Worm (Caenorhabditis elegans) whole organism, late embryonic: ENCODE data around the gene T11F9.22.

Source experiments
- C08G9.2 ChIP-seq: sonication (generic microtip); optimal IDR thresholded peaks from 2 replicates; lab custom pipeline; 2016; ENCODE audit warnings: mild to moderate bottlenecking, missing genetic modification characterization, moderate library complexity, missing compliant biosample characterization
- F13H6.1 ChIP-seq: sonication (generic microtip); optimal IDR thresholded peaks from 2 replicates; lab custom pipeline; 2016; ENCODE audit warnings: missing genetic modification characterization, missing compliant biosample characterization
- K02D7.2 ChIP-seq: sonication (generic microtip); optimal IDR thresholded peaks from 2 replicates; lab custom pipeline; 2017; ENCODE audit warnings: mild to moderate bottlenecking, missing genetic modification characterization, missing compliant biosample characterization
- K09A11.1 ChIP-seq: sonication (generic microtip); optimal IDR thresholded peaks from 2 replicates; lab custom pipeline; 2017; ENCODE audit warnings: antibody characterized with exemption, mild to moderate bottlenecking, missing genetic modification characterization, missing compliant biosample characterization; ENCODE audit not compliant: insufficient read depth
- T23F11.4 ChIP-seq: fragments of 200-800 bp; sonication (Bioruptor generic); optimal IDR thresholded peaks from 2 replicates; lab custom pipeline; 2018; ENCODE audit warnings: mild to moderate bottlenecking, missing genetic modification characterization, missing compliant biosample characterization
- Y22D7AL.16 ChIP-seq: sonication (generic microtip); optimal IDR thresholded peaks from 2 replicates; lab custom pipeline; 2016; ENCODE audit warnings: missing genetic modification characterization, missing compliant biosample characterization
- ahr-1 ChIP-seq: sonication (generic microtip); optimal IDR thresholded peaks from 2 replicates; lab custom pipeline; 2016; ENCODE audit warnings: missing genetic modification characterization, missing compliant biosample characterization
- ceh-22 ChIP-seq: sonication (generic microtip); optimal IDR thresholded peaks from 2 replicates; lab custom pipeline; 2017; ENCODE audit warnings: missing biosample characterization, missing genetic modification characterization
- ceh-31 ChIP-seq: sonication (generic microtip); optimal IDR thresholded peaks from 2 replicates; lab custom pipeline; 2016; ENCODE audit warnings: missing genetic modification characterization, missing compliant biosample characterization
- ceh-45 ChIP-seq: fragments of 200-800 bp; sonication (Bioruptor generic); IDR thresholded peaks from 2 replicates; pipeline ENCODE4 v1.3.6; 2022; ENCODE audit warnings: missing genetic modification reagents, missing genetic modification characterization, missing compliant biosample characterization
- che-1 ChIP-seq: sonication (generic microtip); optimal IDR thresholded peaks from 2 replicates; lab custom pipeline; 2016; ENCODE audit warnings: mild to moderate bottlenecking, missing genetic modification characterization, missing compliant biosample characterization
- dmd-4 ChIP-seq: sonication (generic microtip); optimal IDR thresholded peaks from 2 replicates; lab custom pipeline; 2016; ENCODE audit warnings: borderline replicate concordance, missing genetic modification characterization, missing compliant biosample characterization
- elt-2 ChIP-seq: sonication (generic microtip); optimal IDR thresholded peaks from 2 replicates; lab custom pipeline; 2016; ENCODE audit warnings: missing genetic modification reagents, missing genetic modification characterization, missing compliant biosample characterization
- elt-4 ChIP-seq: sonication (generic microtip); optimal IDR thresholded peaks from 2 replicates; lab custom pipeline; 2016; ENCODE audit warnings: missing genetic modification characterization, missing compliant biosample characterization
- ets-4 ChIP-seq: sonication (generic microtip); optimal IDR thresholded peaks from 2 replicates; lab custom pipeline; 2016; ENCODE audit warnings: missing genetic modification characterization, missing compliant biosample characterization
- eyg-1 ChIP-seq: sonication (generic microtip); optimal IDR thresholded peaks from 2 replicates; lab custom pipeline; 2016; ENCODE audit warnings: missing genotype, missing genetic modification characterization, missing compliant biosample characterization
- fkh-10 ChIP-seq: fragments of 150-350 bp; optimal IDR thresholded peaks from 2 replicates; lab custom pipeline; 2014; ENCODE audit warnings: missing biosample characterization, missing genetic modification reagents, missing genetic modification characterization
- hlh-13 ChIP-seq: fragments of 200-800 bp; sonication (Bioruptor generic); optimal IDR thresholded peaks from 2 replicates; lab custom pipeline; 2018; ENCODE audit warnings: mild to moderate bottlenecking, missing genetic modification characterization, missing compliant biosample characterization
- hlh-15 ChIP-seq: sonication (generic microtip); optimal IDR thresholded peaks from 2 replicates; lab custom pipeline; 2016; ENCODE audit warnings: missing genetic modification characterization, missing compliant biosample characterization
- hlh-30 ChIP-seq: sonication (generic microtip); optimal IDR thresholded peaks from 2 replicates; lab custom pipeline; 2017; ENCODE audit warnings: antibody characterized with exemption, missing genetic modification characterization, missing compliant biosample characterization; ENCODE audit not compliant: insufficient read depth
- lim-6 ChIP-seq: sonication (generic microtip); optimal IDR thresholded peaks from 2 replicates; lab custom pipeline; 2016; ENCODE audit warnings: missing genetic modification characterization, missing compliant biosample characterization
- lin-11 ChIP-seq: fragments of 200-800 bp; sonication (Bioruptor generic); optimal IDR thresholded peaks from 2 replicates; lab custom pipeline; 2018; ENCODE audit warnings: mild to moderate bottlenecking, missing genetic modification characterization, missing compliant biosample characterization
- mec-3 ChIP-seq: sonication (generic microtip); optimal IDR thresholded peaks from 2 replicates; lab custom pipeline; 2016; ENCODE audit warnings: borderline replicate concordance, missing genetic modification characterization, missing compliant biosample characterization
- nfya-1 ChIP-seq: sonication (generic microtip); optimal IDR thresholded peaks from 2 replicates; lab custom pipeline; 2017; ENCODE audit warnings: missing genetic modification characterization, mild to moderate bottlenecking, missing compliant biosample characterization, antibody characterized with exemption, moderate library complexity
- nhr-11 ChIP-seq: fragments of 150-350 bp; optimal IDR thresholded peaks from 2 replicates; lab custom pipeline; 2014; ENCODE audit warnings: missing biosample characterization, missing genetic modification characterization
- nhr-232 ChIP-seq: sonication (generic microtip); optimal IDR thresholded peaks from 2 replicates; lab custom pipeline; 2016; ENCODE audit warnings: missing genetic modification characterization, missing compliant biosample characterization
- npax-4 ChIP-seq: sonication (generic microtip); optimal IDR thresholded peaks from 2 replicates; lab custom pipeline; 2016; ENCODE audit warnings: missing genetic modification characterization, missing compliant biosample characterization
- pag-3 ChIP-seq: sonication (generic microtip); optimal IDR thresholded peaks from 2 replicates; lab custom pipeline; 2016; ENCODE audit warnings: missing compliant biosample characterization, missing genetic modification characterization, borderline replicate concordance
- pat-9 ChIP-seq: fragments of 200-800 bp; sonication (Bioruptor generic); optimal IDR thresholded peaks from 2 replicates; lab custom pipeline; 2018; ENCODE audit warnings: mild to moderate bottlenecking, missing genetic modification characterization, moderate library complexity, missing compliant biosample characterization
- pax-1 ChIP-seq: fragments of 150-350 bp; optimal IDR thresholded peaks from 2 replicates; lab custom pipeline; 2014; ENCODE audit warnings: missing biosample characterization, missing genetic modification characterization
- pros-1 ChIP-seq: fragments of 150-350 bp; optimal IDR thresholded peaks from 2 replicates; lab custom pipeline; 2014; ENCODE audit warnings: missing biosample characterization, missing genetic modification reagents, missing genetic modification characterization
- rnt-1 ChIP-seq: sonication (generic microtip); optimal IDR thresholded peaks from 2 replicates; lab custom pipeline; 2016; ENCODE audit warnings: missing genetic modification characterization, missing compliant biosample characterization
- sox-2 ChIP-seq: fragments of 200-800 bp; sonication (Bioruptor generic); IDR thresholded peaks from 2 replicates; pipeline ENCODE4 v1.3.6; 2022; ENCODE audit warnings: missing genetic modification reagents, missing genetic modification characterization, missing compliant biosample characterization
- sox-4 ChIP-seq: sonication (generic microtip); optimal IDR thresholded peaks from 2 replicates; lab custom pipeline; 2017; ENCODE audit warnings: mild to moderate bottlenecking, missing genetic modification characterization, inconsistent platforms, missing compliant biosample characterization
- syd-9 ChIP-seq: sonication (generic microtip); optimal IDR thresholded peaks from 2 replicates; lab custom pipeline; 2016; ENCODE audit warnings: mild to moderate bottlenecking, missing genetic modification characterization, moderate library complexity, missing compliant biosample characterization
- tbx-2 ChIP-seq: sonication (generic microtip); optimal IDR thresholded peaks from 2 replicates; lab custom pipeline; 2016; ENCODE audit warnings: missing genetic modification characterization, missing compliant biosample characterization
- tbx-7 ChIP-seq: sonication (generic microtip); optimal IDR thresholded peaks from 2 replicates; lab custom pipeline; 2016; ENCODE audit warnings: missing genotype, missing genetic modification characterization, missing compliant biosample characterization
- unc-42 ChIP-seq: sonication (generic microtip); optimal IDR thresholded peaks from 2 replicates; lab custom pipeline; 2016; ENCODE audit warnings: missing genotype, missing genetic modification characterization, missing compliant biosample characterization
- unc-55 ChIP-seq: sonication (generic microtip); optimal IDR thresholded peaks from 2 replicates; lab custom pipeline; 2017; ENCODE audit warnings: missing biosample characterization, missing genetic modification reagents, missing genetic modification characterization
- unc-86 ChIP-seq: sonication (generic microtip); optimal IDR thresholded peaks from 2 replicates; lab custom pipeline; 2016; ENCODE audit warnings: missing genetic modification characterization, missing compliant biosample characterization
- zip-5 ChIP-seq: sonication (generic microtip); optimal IDR thresholded peaks from 2 replicates; lab custom pipeline; 2016; ENCODE audit warnings: missing genetic modification characterization, missing compliant biosample characterization
- ztf-16 ChIP-seq: sonication (generic microtip); optimal IDR thresholded peaks from 2 replicates; lab custom pipeline; 2017; ENCODE audit warnings: missing genetic modification characterization, missing compliant biosample characterization

T11F9.22 gene

ce11 chrV:11488288-11488687, 8.8 kb downstream of the T11F9.22 start:
- TF ChIP-seq T23F11.4 (no peak), pat-9 (tag; lab: Kevin White, UChicago) (no peak)
- TF ChIP-seq, all 69 proteins: peak for 0

- no peak for TF ChIP-seq lin-11 (tag; lab: Kevin White, UChicago)
- no peak for TF ChIP-seq ceh-45 (GFP tag; lab: Robert Waterston, UW)
- no peak for TF ChIP-seq elt-4
- TF ChIP-seq ceh-31 (tag; lab: Kevin White, UChicago) = no peak
- no peak for TF ChIP-seq mec-3 (tag; lab: Kevin White, UChicago)
- TF ChIP-seq elt-2 (tag; lab: Kevin White, UChicago) = no peak
- TF ChIP-seq zip-5 (tag; lab: Kevin White, UChicago) = no peak
- no peak for TF ChIP-seq syd-9 (tag; lab: Kevin White, UChicago)
- TF ChIP-seq K09A11.1 (tag; lab: Kevin White, UChicago) = no peak
- no peak for TF ChIP-seq nhr-11 (tag; lab: Kevin White, UChicago)
- no peak for TF ChIP-seq nhr-232 (tag; lab: Kevin White, UChicago)
- TF ChIP-seq lim-6 = no peak
Measured at ce11 chrV:11490382-11490781, 10.9 kb downstream of the T11F9.22 start, which contains the start of gene dhs-19. Gene dhs-19 (minus strand): TSS chrV:11490482.

- TF ChIP-seq hlh-13 (GFP tag; lab: Kevin White, UChicago) = no peak
- no peak for TF ChIP-seq elt-2 (tag; lab: Kevin White, UChicago)
- TF ChIP-seq pros-1 = no peak
- TF ChIP-seq eyg-1 (tag; lab: Kevin White, UChicago) = no peak
- TF ChIP-seq dmd-4 = no peak
- no peak for TF ChIP-seq sox-2
- TF ChIP-seq Y22D7AL.16 (tag; lab: Kevin White, UChicago) = no peak
- no peak for TF ChIP-seq npax-4 (tag; lab: Kevin White, UChicago)
- no peak for TF ChIP-seq zip-5 (tag; lab: Kevin White, UChicago)
- no peak for TF ChIP-seq K02D7.2 (tag; lab: Kevin White, UChicago)
- no peak for TF ChIP-seq ztf-16 (tag; lab: Kevin White, UChicago)
- no peak for TF ChIP-seq ets-4 (tag; lab: Kevin White, UChicago)
Measured at ce11 chrV:11492456-11492855, 12.9 kb downstream of the T11F9.22 start, which contains the start of gene T11F9.21. Gene T11F9.21 (plus strand): TSS chrV:11492756.

ce11 chrV:11496283-11496682, 16.8 kb downstream of the T11F9.22 start, which contains the start of gene htrl-1:
Gene htrl-1 (minus strand): TSS chrV:11496383.
- no peak for TF ChIP-seq lim-6
- no peak for TF ChIP-seq hlh-13 (GFP tag; lab: Kevin White, UChicago)
- TF ChIP-seq pax-1 = no peak
- TF ChIP-seq C08G9.2 (tag; lab: Kevin White, UChicago) = no peak
- TF ChIP-seq rnt-1 (tag; lab: Kevin White, UChicago) = no peak
- TF ChIP-seq zip-5 (tag; lab: Kevin White, UChicago) = no peak
- no peak for TF ChIP-seq sox-4 (tag; lab: Kevin White, UChicago)
- no peak for TF ChIP-seq ceh-22 (tag; lab: Kevin White, UChicago)
- no peak for TF ChIP-seq unc-42
- TF ChIP-seq hlh-30 (tag; lab: Kevin White, UChicago) = no peak
- no peak for TF ChIP-seq che-1
- no peak for TF ChIP-seq tbx-2
- no peak for TF ChIP-seq unc-86 (tag; lab: Kevin White, UChicago)
- no peak for TF ChIP-seq fkh-10 (GFP tag; lab: Kevin White, UChicago)
- TF ChIP-seq F13H6.1 = no peak

ce11 chrV:11497475-11497874, 18.0 kb downstream of the T11F9.22 start:
- TF ChIP-seq ztf-16 (tag; lab: Kevin White, UChicago) = no peak
- TF ChIP-seq hlh-15 (tag; lab: Kevin White, UChicago) = no peak
- TF ChIP-seq T23F11.4 = no peak
- TF ChIP-seq nfya-1 (tag; lab: Kevin White, UChicago) = no peak
- TF ChIP-seq elt-2 (tag; lab: Kevin White, UChicago) = no peak
- TF ChIP-seq tbx-7 = no peak
- TF ChIP-seq unc-55 (GFP tag; lab: Kevin White, UChicago) = no peak
- TF ChIP-seq pag-3 (tag; lab: Kevin White, UChicago) = no peak
- TF ChIP-seq eyg-1 (tag; lab: Kevin White, UChicago) = no peak
- TF ChIP-seq sox-2 = no peak
- TF ChIP-seq ahr-1 (tag; lab: Kevin White, UChicago) = no peak
